Worm (Caenorhabditis elegans) whole organism, mixed stage, embryonic: ENCODE measurements around the gene poml-4.

Source experiments
- ceh-39 ChIP-seq: fragments of 150-350 bp; optimal IDR thresholded peaks from 2 replicates; lab custom pipeline; 2014; ENCODE audit warnings: missing biosample characterization, missing genetic modification characterization
- elt-3 ChIP-seq: fragments of 150-350 bp; optimal IDR thresholded peaks from 2 replicates; lab custom pipeline; 2014; ENCODE audit warnings: missing biosample characterization, missing genetic modification characterization
- sptf-1 ChIP-seq: sonication (generic microtip); optimal IDR thresholded peaks from 2 replicates; lab custom pipeline; 2017; ENCODE audit warnings: mild to moderate bottlenecking, missing genetic modification characterization, moderate library complexity, missing compliant biosample characterization
- tbx-8 ChIP-seq: fragments of 200-800 bp; sonication (Bioruptor generic); optimal IDR thresholded peaks from 2 replicates; lab custom pipeline; 2018; ENCODE audit warnings: mild to moderate bottlenecking, missing genetic modification characterization, moderate library complexity, missing compliant biosample characterization
- unc-39 ChIP-seq: fragments of 150-350 bp; optimal IDR thresholded peaks from 2 replicates; lab custom pipeline; 2014; ENCODE audit warnings: missing biosample characterization, missing genetic modification characterization
- unc-62 ChIP-seq: fragments of 150-350 bp; optimal IDR thresholded peaks from 2 replicates; lab custom pipeline; 2014; ENCODE audit warnings: missing biosample characterization, missing genetic modification reagents, missing genetic modification characterization
- ztf-11 ChIP-seq: fragments of 150-350 bp; optimal IDR thresholded peaks from 2 replicates; lab custom pipeline; 2014; ENCODE audit warnings: missing biosample characterization, missing genetic modification characterization

- TF ChIP-seq unc-39 (tag; lab: Kevin White, UChicago): no peak
- TF ChIP-seq sptf-1: no peak
- no peak for TF ChIP-seq ztf-11
- TF ChIP-seq unc-62 (GFP tag; lab: Kevin White, UChicago): no peak
- no peak for TF ChIP-seq elt-3 (tag; lab: Kevin White, UChicago)
- TF ChIP-seq tbx-8 (GFP tag; lab: Kevin White, UChicago): no peak
- no peak for TF ChIP-seq ceh-39
Measured at ce11 chrII:1500286-1500840, 40.4 kb upstream of the poml-4 start, which contains the start of gene emc-1.
